Fruit fly (Drosophila melanogaster) whole organism, adult: ENCODE measurements around the gene CG5781.

Experiments
- CG11617 ChIP-seq: fragments of 200-800 bp; sonication (Bioruptor generic); optimal IDR thresholded peaks from 2 replicates; lab custom pipeline; 2017; ENCODE audit warnings: mild to moderate bottlenecking, missing biosample characterization, missing genetic modification reagents, missing genetic modification characterization
- CG12768 ChIP-seq: fragments of 200-800 bp; sonication (Bioruptor generic); optimal IDR thresholded peaks from 2 replicates; lab custom pipeline; 2017; ENCODE audit warnings: missing biosample characterization, missing genetic modification characterization, mild to moderate bottlenecking, moderate library complexity, missing genetic modification reagents
- CG14711 ChIP-seq: fragments of 200-800 bp; sonication (Bioruptor generic); optimal IDR thresholded peaks from 2 replicates; lab custom pipeline; 2018; ENCODE audit warnings: missing biosample characterization, mild to moderate bottlenecking, missing genetic modification characterization, moderate library complexity
- CG1620 ChIP-seq: fragments of 200-800 bp; sonication (Bioruptor generic); optimal IDR thresholded peaks from 2 replicates; lab custom pipeline; 2016; ENCODE audit warnings: missing biosample characterization, missing genetic modification characterization
- CG33017 ChIP-seq: fragments of 200-800 bp; sonication (Bioruptor generic); optimal IDR thresholded peaks from 2 replicates; lab custom pipeline; 2018; ENCODE audit warnings: missing biosample characterization, mild to moderate bottlenecking, missing genetic modification characterization, moderate library complexity
- CG5204 ChIP-seq: fragments of 200-800 bp; sonication (Bioruptor generic); optimal IDR thresholded peaks from 2 replicates; lab custom pipeline; 2016; ENCODE audit warnings: missing biosample characterization, missing genetic modification characterization
- CG7045 ChIP-seq: fragments of 200-800 bp; sonication (Bioruptor generic); optimal IDR thresholded peaks from 2 replicates; lab custom pipeline; 2017; ENCODE audit warnings: missing biosample characterization, mild to moderate bottlenecking, missing genetic modification characterization
- CG7101 ChIP-seq: fragments of 200-800 bp; sonication (Bioruptor generic); optimal IDR thresholded peaks from 2 replicates; lab custom pipeline; 2018; ENCODE audit warnings: missing biosample characterization, mild to moderate bottlenecking, missing genetic modification characterization, moderate library complexity
- Clk ChIP-seq: fragments of 200-800 bp; sonication (Bioruptor generic); optimal IDR thresholded peaks from 2 replicates; lab custom pipeline; 2017; ENCODE audit warnings: missing biosample characterization, missing genetic modification characterization
- Crg-1 ChIP-seq: fragments of 200-800 bp; sonication (Bioruptor generic); optimal IDR thresholded peaks from 2 replicates; lab custom pipeline; 2016; ENCODE audit warnings: missing biosample characterization, missing genetic modification characterization
- Hr96 ChIP-seq: fragments of 200-800 bp; sonication (Bioruptor generic); optimal IDR thresholded peaks from 2 replicates; lab custom pipeline; 2016; ENCODE audit warnings: missing biosample characterization, missing genetic modification characterization
- Mnt ChIP-seq: fragments of 200-800 bp; sonication (Bioruptor generic); optimal IDR thresholded peaks from 2 replicates; lab custom pipeline; 2016; ENCODE audit warnings: missing biosample characterization, mild to moderate bottlenecking, missing genetic modification characterization
- bab1 ChIP-seq: fragments of 200-800 bp; sonication (Bioruptor generic); optimal IDR thresholded peaks from 3 replicates; lab custom pipeline; 2019; ENCODE audit warnings: missing biosample characterization, mild to moderate bottlenecking, missing genetic modification characterization, moderate library complexity
- cic ChIP-seq: fragments of 200-800 bp; sonication (Bioruptor generic); optimal IDR thresholded peaks from 2 replicates; lab custom pipeline; 2017; ENCODE audit warnings: missing biosample characterization, mild to moderate bottlenecking, missing genetic modification characterization, moderate library complexity
- cnc ChIP-seq, 2 experiments: fragments of >200 bp; optimal IDR thresholded peaks; 2 replicates each; lab custom pipeline; 2017
- kay ChIP-seq: fragments of 200-800 bp; sonication (Bioruptor generic); peaks from one replicate; lab custom pipeline; 2016; ENCODE audit warnings: missing biosample characterization, missing genetic modification characterization, borderline replicate concordance
- ovo ChIP-seq: fragments of 200-800 bp; sonication (Bioruptor generic); optimal IDR thresholded peaks from 2 replicates; lab custom pipeline; 2016; ENCODE audit warnings: missing biosample characterization, missing genetic modification characterization
- pad ChIP-seq: fragments of 200-800 bp; sonication (Bioruptor generic); optimal IDR thresholded peaks from 3 replicates; lab custom pipeline; 2017; ENCODE audit warnings: missing biosample characterization, missing genetic modification characterization, mild to moderate bottlenecking, moderate library complexity, missing genetic modification reagents
- tj ChIP-seq: fragments of 200-800 bp; sonication (Bioruptor generic); optimal IDR thresholded peaks from 3 replicates; lab custom pipeline; 2017; ENCODE audit warnings: missing biosample characterization, mild to moderate bottlenecking, missing genetic modification characterization, moderate library complexity
- toe ChIP-seq: fragments of 200-800 bp; sonication (Bioruptor generic); optimal IDR thresholded peaks from 2 replicates; lab custom pipeline; 2016; ENCODE audit warnings: missing biosample characterization, missing genetic modification characterization

Gene CG5781

DNA sequence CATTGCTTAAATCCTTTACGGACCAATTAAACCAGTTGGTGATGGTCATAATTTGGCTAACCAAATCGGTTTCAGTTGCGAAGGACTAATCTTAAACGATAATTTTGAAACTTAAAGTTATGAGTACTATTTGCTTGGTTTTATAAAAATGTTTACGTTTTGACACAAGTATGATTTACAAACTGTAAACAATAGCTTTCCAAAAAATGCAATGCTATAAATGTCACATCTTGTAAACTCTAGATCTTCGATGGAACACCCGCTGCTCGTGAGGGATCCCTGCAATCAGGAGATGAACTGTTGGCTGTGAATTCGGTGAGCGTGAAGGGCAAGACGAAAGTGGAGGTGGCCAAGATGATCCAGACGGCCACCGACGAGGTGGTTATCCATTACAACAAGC lies at the start of gene CG5781:
Gene CG5781 (minus strand): TSS at position 101 of the 400 bp plus-strand sequence.
- TF ChIP-seq Mnt (GFP tag; lab: Kevin White, UChicago) = no peak
- TF ChIP-seq ovo (GFP tag; lab: Kevin White, UChicago) = no peak
- no peak for TF ChIP-seq CG7101 (tag; lab: Kevin White, UChicago)
- TF ChIP-seq tj (GFP tag; lab: Kevin White, UChicago) = no peak
- no peak for TF ChIP-seq CG1620 (GFP tag; lab: Kevin White, UChicago)
- no peak for TF ChIP-seq CG11617 (GFP tag; lab: Kevin White, UChicago)
- no peak for TF ChIP-seq Hr96 (GFP tag; lab: Kevin White, UChicago)
- TF ChIP-seq bab1 = no peak
- no peak for TF ChIP-seq CG14711
- TF ChIP-seq pad = no peak
- no peak for TF ChIP-seq CG5204 (GFP tag; lab: Kevin White, UChicago)
- no peak for TF ChIP-seq Crg-1 (GFP tag; lab: Kevin White, UChicago)
- TF ChIP-seq cic (GFP tag; lab: Kevin White, UChicago) = no peak
- no peak for TF ChIP-seq Clk (GFP tag; lab: Kevin White, UChicago)
- no peak for TF ChIP-seq cnc (optimal IDR thresholded peaks at IDR 0.05; lab: Kevin White, UChicago)

DNA sequence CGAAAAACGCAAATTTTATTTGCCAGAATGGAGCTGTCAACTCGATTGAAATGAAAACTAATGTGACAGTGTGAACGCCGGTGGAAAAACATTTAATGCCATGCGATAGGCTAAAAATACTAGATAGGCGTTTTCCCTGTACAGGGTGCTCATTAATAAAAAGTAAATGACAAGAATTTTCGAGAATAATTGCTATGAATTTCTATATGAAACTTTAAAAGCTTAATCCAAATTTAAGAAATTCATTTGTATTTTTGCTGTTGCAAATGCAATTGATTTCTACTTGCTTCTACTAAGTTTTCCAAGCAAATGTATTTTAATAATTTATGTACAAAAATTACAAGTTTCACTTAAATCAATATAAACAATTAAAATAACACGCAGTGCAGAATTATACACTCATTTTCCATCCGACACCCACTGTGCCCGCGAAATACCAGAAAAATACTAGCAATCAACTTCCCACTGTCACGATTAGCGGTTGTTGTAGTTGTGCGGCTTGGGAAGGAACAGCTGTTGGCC lies 24.7 kb upstream of the CG5781 start, which contains the start of gene Pih1D1:
Gene Pih1D1 (minus strand): TSS at position 50 of the 522 bp plus-strand sequence.
- TF ChIP-seq Mnt (GFP tag; lab: Kevin White, UChicago) (peak; percentile 55), CG11617 (GFP tag; lab: Kevin White, UChicago) (peak; percentile 92), ovo (GFP tag; lab: Kevin White, UChicago) (peak; percentile 84), pad (peak; percentile 87), CG7101 (tag; lab: Kevin White, UChicago) (peak; percentile 91), CG1620 (GFP tag; lab: Kevin White, UChicago) (peak; percentile 92), Crg-1 (GFP tag; lab: Kevin White, UChicago) (peak; percentile 82), tj (GFP tag; lab: Kevin White, UChicago) (peak; percentile 73), CG7045 (GFP tag; lab: Kevin White, UChicago) (peak; percentile 97), Clk (GFP tag; lab: Kevin White, UChicago) (peak; percentile 94), CG14711 (peak; percentile 85), cic (GFP tag; lab: Kevin White, UChicago) (no peak), kay (GFP tag; lab: Kevin White, UChicago) (no peak), toe (GFP tag; lab: Kevin White, UChicago) (peak; percentile 96), CG12768 (GFP tag; lab: Kevin White, UChicago) (peak; percentile 95), bab1 (peak; percentile 94), cnc (optimal IDR thresholded peaks at IDR 0.05; lab: Kevin White, UChicago) (no peak), CG33017 (tag; lab: Kevin White, UChicago) (peak; percentile 90), Hr96 (GFP tag; lab: Kevin White, UChicago) (peak; percentile 91), CG5204 (GFP tag; lab: Kevin White, UChicago) (peak; percentile 94)

DNA sequence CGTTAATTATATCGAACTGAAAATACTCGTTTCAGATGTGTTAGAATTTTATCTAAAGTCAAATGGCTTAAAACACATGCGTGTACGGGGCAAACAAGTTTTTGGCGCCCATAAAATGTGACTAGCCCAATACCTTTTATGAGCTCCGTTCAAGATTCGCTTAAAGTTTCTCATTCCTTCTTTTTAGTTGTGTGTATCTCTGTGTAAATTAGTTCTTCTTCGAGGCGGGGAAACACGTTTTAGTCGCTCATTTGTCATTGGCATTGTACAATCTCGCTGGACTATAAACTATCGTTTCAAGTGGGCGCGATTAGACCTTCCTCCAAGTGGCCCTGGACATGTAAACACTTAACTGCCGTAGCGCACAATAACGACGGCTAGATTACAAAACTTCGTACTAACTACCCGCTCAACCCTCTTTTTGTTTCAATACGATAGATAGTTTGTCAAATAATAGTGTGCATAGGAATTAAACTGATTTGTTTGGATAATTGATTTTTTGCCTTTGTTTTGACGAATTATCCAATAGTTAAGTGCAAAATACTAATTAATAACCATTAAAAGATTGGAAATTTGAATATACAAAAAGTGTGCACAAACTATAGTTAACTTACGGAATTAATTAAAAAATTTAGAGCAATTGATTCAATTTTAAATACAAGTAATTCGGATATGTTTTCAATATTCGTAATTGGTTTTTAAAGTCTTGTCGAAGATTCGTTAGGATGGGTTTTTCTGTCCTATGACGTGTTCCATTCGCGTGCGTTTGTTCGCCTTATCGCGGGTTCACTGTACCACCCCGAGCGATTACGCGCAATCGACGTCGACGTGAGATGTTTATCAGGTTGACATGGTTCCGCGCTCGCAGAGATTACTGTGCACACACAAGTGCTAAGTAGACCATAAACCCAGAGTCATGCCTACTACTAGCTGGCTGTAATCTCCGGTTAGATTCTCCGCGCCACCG lies 23.6 kb upstream of the CG5781 start:
- TF ChIP-seq tj (GFP tag; lab: Kevin White, UChicago) = peak; percentile 1
- TF ChIP-seq Mnt (GFP tag; lab: Kevin White, UChicago) = no peak
- peak in 1 of 2 experiments; percentile 65 for TF ChIP-seq cnc (optimal IDR thresholded peaks at IDR 0.05; lab: Kevin White, UChicago)
- TF ChIP-seq bab1 = no peak
- TF ChIP-seq cic (GFP tag; lab: Kevin White, UChicago) = peak; percentile 77
- TF ChIP-seq Clk (GFP tag; lab: Kevin White, UChicago) = peak; percentile 45
- TF ChIP-seq Hr96 (GFP tag; lab: Kevin White, UChicago) = peak; percentile 18
- peak; percentile 51 for TF ChIP-seq CG7045 (GFP tag; lab: Kevin White, UChicago)
- no peak for TF ChIP-seq ovo (GFP tag; lab: Kevin White, UChicago)
- peak; percentile 30 for TF ChIP-seq pad
- TF ChIP-seq kay (GFP tag; lab: Kevin White, UChicago) = peak; percentile 81
- peak; percentile 53 for TF ChIP-seq toe (GFP tag; lab: Kevin White, UChicago)
- TF ChIP-seq CG7101 (tag; lab: Kevin White, UChicago) = peak; percentile 37
- TF ChIP-seq CG12768 (GFP tag; lab: Kevin White, UChicago) = peak; percentile 57
- TF ChIP-seq CG14711 = peak; percentile 8
- TF ChIP-seq CG5204 (GFP tag; lab: Kevin White, UChicago) = peak; percentile 31
- no peak for TF ChIP-seq CG1620 (GFP tag; lab: Kevin White, UChicago)
- TF ChIP-seq CG11617 (GFP tag; lab: Kevin White, UChicago) = peak; percentile 52
- TF ChIP-seq CG33017 (tag; lab: Kevin White, UChicago) = peak; percentile 10
- no peak for TF ChIP-seq Crg-1 (GFP tag; lab: Kevin White, UChicago)

DNA sequence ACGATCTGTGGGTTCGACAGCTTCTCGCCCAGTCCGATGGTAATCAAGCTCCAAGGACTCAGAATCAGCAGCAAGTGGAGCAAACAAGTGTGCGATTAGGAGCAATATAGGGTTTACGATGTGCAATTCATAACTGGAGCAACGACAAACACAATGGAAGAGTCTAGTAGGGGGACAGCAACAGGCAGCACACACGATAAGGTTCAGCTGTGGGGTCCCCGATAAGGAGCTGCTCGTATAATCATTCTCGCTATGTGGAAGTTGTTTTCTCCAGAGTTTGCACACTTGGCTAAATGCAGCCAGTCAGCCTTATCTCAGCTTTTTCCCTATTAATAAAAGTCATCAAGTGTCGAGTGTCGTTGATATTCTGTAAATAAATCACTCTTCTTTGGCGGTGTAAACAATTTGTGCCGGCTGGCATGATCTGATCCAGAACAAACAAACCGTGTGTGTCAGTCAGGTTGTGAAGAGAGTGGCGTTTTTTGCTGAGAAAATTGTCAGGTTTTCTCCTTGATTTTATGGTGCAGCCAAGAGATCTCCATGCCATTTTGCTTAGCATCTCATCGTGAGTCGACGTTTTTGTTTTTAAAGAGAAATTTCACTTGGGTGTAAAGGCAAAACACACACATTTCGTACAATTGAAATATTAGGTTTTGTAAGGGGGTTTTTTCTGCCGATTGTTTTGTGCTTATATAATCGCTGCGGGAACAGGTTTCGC lies 22.7 kb upstream of the CG5781 start:
- TF ChIP-seq tj (GFP tag; lab: Kevin White, UChicago) (peak; percentile 59), CG12768 (GFP tag; lab: Kevin White, UChicago) (peak; percentile 60), CG5204 (GFP tag; lab: Kevin White, UChicago) (no peak), Mnt (GFP tag; lab: Kevin White, UChicago) (peak; percentile 19), CG14711 (peak; percentile 17), cnc (optimal IDR thresholded peaks at IDR 0.05; lab: Kevin White, UChicago) (peak in 1 of 2 experiments; percentile 60), toe (GFP tag; lab: Kevin White, UChicago) (peak; percentile 1), CG33017 (tag; lab: Kevin White, UChicago) (peak; percentile 21), CG1620 (GFP tag; lab: Kevin White, UChicago) (no peak), Hr96 (GFP tag; lab: Kevin White, UChicago) (no peak), cic (GFP tag; lab: Kevin White, UChicago) (peak; percentile 91), Clk (GFP tag; lab: Kevin White, UChicago) (no peak), pad (peak; percentile 0), CG11617 (GFP tag; lab: Kevin White, UChicago) (no peak), kay (GFP tag; lab: Kevin White, UChicago) (peak; percentile 65), bab1 (no peak), ovo (GFP tag; lab: Kevin White, UChicago) (peak; percentile 18), CG7045 (GFP tag; lab: Kevin White, UChicago) (no peak), CG7101 (tag; lab: Kevin White, UChicago) (no peak), Crg-1 (GFP tag; lab: Kevin White, UChicago) (no peak)
